ENCODE assay signal across 1 fruit fly cellular context in genomic region chr2L:10986138-10986537, dm6.
A peak's percentile ranks its signal among the peaks of the same experiment; 100 is the strongest.
TF ChIP-seq lines count a peak whose summit lies in the region.

No protein-coding gene starts in this region.

TF ChIP-seq in whole organism, embryonic, 481 proteins besides CTCF, POLR2A, EP300 and RAD21 (continued from another document and continues in another):
- TF ChIP-seq tup (GFP tag; optimal IDR thresholded peaks at IDR 0.05; lab: Kevin White, UChicago) (no peak), mld (GFP tag; IDR thresholded peaks at IDR 0.05; lab: Robert Waterston, UW; ENCODE audit: partially characterized antibody) (no peak), E2f1 (GFP tag; IDR thresholded peaks at IDR 0.05; lab: Robert Waterston, UW) (peak; percentile 39; the same call in 1 of the 2 replicates), Aef1 (GFP tag; IDR thresholded peaks at IDR 0.05; lab: Robert Waterston, UW) (no peak; the same call in 2 of the 3 replicates), Spps (tag; optimal IDR thresholded peaks at IDR 0.05; lab: Kevin White, UChicago) (peak; percentile 38), Med (GFP tag; lab: Kevin White, UChicago) (peak; percentile 75), Lhr (GFP tag; optimal IDR thresholded peaks at IDR 0.05; lab: Kevin White, UChicago) (no peak), CG18764 (GFP tag; optimal IDR thresholded peaks at IDR 0.05; lab: Kevin White, UChicago) (peak; percentile 39), CG17829 (tag; optimal IDR thresholded peaks at IDR 0.05; lab: Kevin White, UChicago) (peak; percentile 67), B-H2 (GFP tag; optimal IDR thresholded peaks at IDR 0.05; lab: Kevin White, UChicago) (no peak), hbn (GFP tag; IDR thresholded peaks at IDR 0.05; lab: Robert Waterston, UW; ENCODE audit: partially characterized antibody) (no peak), trem (tag; optimal IDR thresholded peaks at IDR 0.05; lab: Kevin White, UChicago) (peak; percentile 18), Atf-2 (GFP tag; optimal IDR thresholded peaks at IDR 0.05; lab: Kevin White, UChicago) (no peak), CG11696 (GFP tag; IDR thresholded peaks at IDR 0.05; lab: Robert Waterston, UW) (peak; percentile 68), CG1529 (GFP tag; optimal IDR thresholded peaks at IDR 0.05; lab: Kevin White, UChicago) (no peak), mam (GFP tag; optimal IDR thresholded peaks at IDR 0.05; lab: Kevin White, UChicago) (no peak), en (GFP tag; optimal IDR thresholded peaks at IDR 0.05; lab: Kevin White, UChicago) (no peak), Hr39 (optimal IDR thresholded peaks at IDR 0.05; lab: Kevin White, UChicago) (no peak), CG10654 (GFP tag; optimal IDR thresholded peaks at IDR 0.05; lab: Kevin White, UChicago) (no peak), z (GFP tag; IDR thresholded peaks at IDR 0.05; lab: Robert Waterston, UW) (peak; percentile 93), CG17361 (GFP tag; IDR thresholded peaks at IDR 0.05; lab: Robert Waterston, UW) (peak; percentile 59; the same call in 2 of the 3 replicates), slp2 (GFP tag; optimal IDR thresholded peaks at IDR 0.05; lab: Kevin White, UChicago) (no peak), CG43689 (GFP tag; IDR thresholded peaks at IDR 0.05; lab: Robert Waterston, UW) (no peak), CG4730 (GFP tag; IDR thresholded peaks at IDR 0.05; lab: Robert Waterston, UW) (0 out of 2 replicates have a peak, but pooled peaks have one; percentile 23), CG4360 (GFP tag; IDR thresholded peaks at IDR 0.05; lab: Robert Waterston, UW) (no peak), CG14710 (tag; optimal IDR thresholded peaks at IDR 0.05; lab: Kevin White, UChicago) (peak; percentile 47), sima (GFP tag; optimal IDR thresholded peaks at IDR 0.05; lab: Kevin White, UChicago) (no peak), gsb (GFP tag; IDR thresholded peaks at IDR 0.05; lab: Robert Waterston, UW) (no peak), CG11504 (tag; optimal IDR thresholded peaks at IDR 0.05; lab: Kevin White, UChicago) (no peak), CG12104 (GFP tag; optimal IDR thresholded peaks at IDR 0.05; lab: Kevin White, UChicago) (no peak), CG4424 (GFP tag; optimal IDR thresholded peaks at IDR 0.05; lab: Kevin White, UChicago) (peak; percentile 21), Fer3 (tag; optimal IDR thresholded peaks at IDR 0.05; lab: Kevin White, UChicago) (peak; percentile 42), CG5245 (GFP tag; optimal IDR thresholded peaks at IDR 0.05; lab: Kevin White, UChicago) (peak; percentile 70), da (GFP tag; optimal IDR thresholded peaks at IDR 0.05; lab: Kevin White, UChicago) (no peak), CG34224 (GFP tag; IDR thresholded peaks at IDR 0.05; lab: Robert Waterston, UW; ENCODE audit: partially characterized antibody) (no peak), Hey (tag; optimal IDR thresholded peaks at IDR 0.05; lab: Kevin White, UChicago) (no peak), cwo (GFP tag; optimal IDR thresholded peaks at IDR 0.05; lab: Kevin White, UChicago) (peak; percentile 75), CG14441 (GFP tag; IDR thresholded peaks at IDR 0.05; lab: Robert Waterston, UW) (peak; percentile 65), Six4 (GFP tag; optimal IDR thresholded peaks at IDR 0.05; lab: Kevin White, UChicago) (peak; percentile 12), otp (GFP tag; IDR thresholded peaks at IDR 0.05; lab: Robert Waterston, UW) (peak; percentile 67; the same call in 1 of the 3 replicates), Dip2 (GFP tag; IDR thresholded peaks at IDR 0.05; lab: Robert Waterston, UW) (peak; percentile 91), CG9932 (GFP tag; IDR thresholded peaks at IDR 0.05; lab: Robert Waterston, UW) (peak; percentile 58), C15 (GFP tag; IDR thresholded peaks at IDR 0.05; lab: Robert Waterston, UW) (no peak), Blimp-1 (GFP tag; optimal IDR thresholded peaks at IDR 0.05; lab: Kevin White, UChicago) (no peak), CG12071 (GFP tag; optimal IDR thresholded peaks at IDR 0.05; lab: Kevin White, UChicago) (no peak), Asciz (GFP tag; optimal IDR thresholded peaks at IDR 0.05; lab: Kevin White, UChicago) (peak; percentile 7), H15 (GFP tag; IDR thresholded peaks at IDR 0.05; lab: Robert Waterston, UW) (peak; percentile 56), CG30431 (GFP tag; optimal IDR thresholded peaks at IDR 0.05; lab: Kevin White, UChicago) (no peak), Atf6 (GFP tag; IDR thresholded peaks at IDR 0.05; lab: Robert Waterston, UW) (peak; percentile 26; the same call in 1 of the 2 replicates), CG1792 (GFP tag; optimal IDR thresholded peaks at IDR 0.05; lab: Kevin White, UChicago) (no peak), Max (GFP tag; optimal IDR thresholded peaks at IDR 0.05; lab: Kevin White, UChicago) (no peak), CG1602 (GFP tag; optimal IDR thresholded peaks at IDR 0.05; lab: Kevin White, UChicago) (peak; percentile 4), CG5953 (GFP tag; IDR thresholded peaks at IDR 0.05; lab: Robert Waterston, UW) (peak; percentile 47), Pdp1 (GFP tag; optimal IDR thresholded peaks at IDR 0.05; lab: Kevin White, UChicago) (peak in 1 of 2 experiments; percentile 19), ranshi (GFP tag; IDR thresholded peaks at IDR 0.05; lab: Robert Waterston, UW) (no peak), CG14050 (GFP tag; IDR thresholded peaks at IDR 0.05; lab: Robert Waterston, UW) (no peak), CG6683 (GFP tag; optimal IDR thresholded peaks at IDR 0.05; lab: Kevin White, UChicago) (no peak), Jarid2 (GFP tag; optimal IDR thresholded peaks at IDR 0.05; lab: Kevin White, UChicago) (no peak), gcm2 (GFP tag; optimal IDR thresholded peaks at IDR 0.05; lab: Kevin White, UChicago) (no peak), grn (GFP tag; optimal IDR thresholded peaks at IDR 0.05; lab: Kevin White, UChicago) (no peak), Oaz (GFP tag; IDR thresholded peaks at IDR 0.05; lab: Robert Waterston, UW) (no peak), Sox100B (GFP tag; optimal IDR thresholded peaks at IDR 0.05; lab: Kevin White, UChicago) (peak; percentile 38), CG10959 (GFP tag; IDR thresholded peaks at IDR 0.05; lab: Robert Waterston, UW) (no peak), rib (GFP tag; IDR thresholded peaks at IDR 0.05; lab: Robert Waterston, UW) (no peak), esg (GFP tag; conservative IDR thresholded peaks at IDR 0.05; lab: Robert Waterston, UW) (peak; percentile 39), Camta (GFP tag; optimal IDR thresholded peaks at IDR 0.05; lab: Kevin White, UChicago) (no peak), h (optimal IDR thresholded peaks at IDR 0.05; lab: Kevin White, UChicago) (no peak), gfzf (GFP tag; optimal IDR thresholded peaks at IDR 0.05; lab: Kevin White, UChicago) (no peak), Lpt (GFP tag; optimal IDR thresholded peaks at IDR 0.05; lab: Kevin White, UChicago) (no peak), chm (GFP tag; IDR thresholded peaks at IDR 0.05; lab: Robert Waterston, UW) (0 out of 2 replicates have a peak, but pooled peaks have one; percentile 9), CG11093 (GFP tag; IDR thresholded peaks at IDR 0.05; lab: Robert Waterston, UW) (no peak), dmrt11E (tag; optimal IDR thresholded peaks at IDR 0.05; lab: Kevin White, UChicago) (peak; percentile 34), phol (tag; optimal IDR thresholded peaks at IDR 0.05; lab: Kevin White, UChicago) (peak; percentile 54), Antp (GFP tag; optimal IDR thresholded peaks at IDR 0.05; lab: Kevin White, UChicago) (no peak), croc (GFP tag; conservative IDR thresholded peaks at IDR 0.05; lab: Robert Waterston, UW) (peak; percentile 58), Ets97D (GFP tag; optimal IDR thresholded peaks at IDR 0.05; lab: Kevin White, UChicago) (peak; percentile 16), ind (GFP tag; optimal IDR thresholded peaks at IDR 0.05; lab: Kevin White, UChicago) (peak; percentile 43), repo (GFP tag; optimal IDR thresholded peaks at IDR 0.05; lab: Kevin White, UChicago) (no peak), CG2202 (tag; optimal IDR thresholded peaks at IDR 0.05; lab: Kevin White, UChicago) (no peak), dysf (GFP tag; IDR thresholded peaks at IDR 0.05; lab: Robert Waterston, UW) (no peak), B-H1 (GFP tag; IDR thresholded peaks at IDR 0.05; lab: Robert Waterston, UW) (peak; percentile 34; the same call in 1 of the 3 replicates), Gug (GFP tag; IDR thresholded peaks at IDR 0.05; lab: Robert Waterston, UW) (no peak), sqz (GFP tag; optimal IDR thresholded peaks at IDR 0.05; lab: Kevin White, UChicago) (peak; percentile 76), Trl (optimal IDR thresholded peaks at IDR 0.05; lab: Kevin White, UChicago) (no peak), Trl (GFP tag; optimal IDR thresholded peaks at IDR 0.05; lab: Kevin White, UChicago) (peak; percentile 24), mirr (GFP tag; optimal IDR thresholded peaks at IDR 0.05; lab: Kevin White, UChicago) (no peak), CG2875 (GFP tag; optimal IDR thresholded peaks at IDR 0.05; lab: Kevin White, UChicago) (no peak), CG17359 (tag; optimal IDR thresholded peaks at IDR 0.05; lab: Kevin White, UChicago) (peak; percentile 61), sug (tag; optimal IDR thresholded peaks at IDR 0.05; lab: Kevin White, UChicago) (no peak), CG7357 (GFP tag; IDR thresholded peaks at IDR 0.05; lab: Robert Waterston, UW) (0 out of 3 replicates have a peak, but pooled peaks have one; percentile 43), CG18619 (GFP tag; optimal IDR thresholded peaks at IDR 0.05; lab: Kevin White, UChicago) (no peak), dati (GFP tag; IDR thresholded peaks at IDR 0.05; lab: Robert Waterston, UW) (no peak), CG4617 (GFP tag; optimal IDR thresholded peaks at IDR 0.05; lab: Kevin White, UChicago; ENCODE audit: borderline replicate concordance) (no peak), so (GFP tag; IDR thresholded peaks at IDR 0.05; lab: Robert Waterston, UW) (0 out of 3 replicates have a peak, but pooled peaks have one; percentile 62), onecut (GFP tag; IDR thresholded peaks at IDR 0.05; lab: Robert Waterston, UW) (peak; percentile 65), ash1 (GFP tag; optimal IDR thresholded peaks at IDR 0.05; lab: Kevin White, UChicago) (no peak), CG18262 (tag; optimal IDR thresholded peaks at IDR 0.05; lab: Kevin White, UChicago) (peak; percentile 69), sens (GFP tag; lab: Kevin White, UChicago) (peak; percentile 89), CG13894 (tag; optimal IDR thresholded peaks at IDR 0.05; lab: Kevin White, UChicago) (no peak), CG34376 (GFP tag; optimal IDR thresholded peaks at IDR 0.05; lab: Kevin White, UChicago) (no peak), bbx (GFP tag; IDR thresholded peaks at IDR 0.05; lab: Robert Waterston, UW; ENCODE audit: partially characterized antibody) (no peak), CG7963 (GFP tag; IDR thresholded peaks at IDR 0.05; lab: Robert Waterston, UW; ENCODE audit: partially characterized antibody) (no peak), ftz-f1 (GFP tag; optimal IDR thresholded peaks at IDR 0.05; lab: Kevin White, UChicago) (no peak), CG11085 (GFP tag; IDR thresholded peaks at IDR 0.05; lab: Robert Waterston, UW) (no peak), lmd (GFP tag; IDR thresholded peaks at IDR 0.05; lab: Robert Waterston, UW) (no peak), D (optimal IDR thresholded peaks at IDR 0.05; lab: Kevin White, UChicago) (no peak), D (GFP tag; optimal IDR thresholded peaks at IDR 0.05; lab: Kevin White, UChicago) (peak; percentile 40), CG42726 (GFP tag; IDR thresholded peaks at IDR 0.05; lab: Robert Waterston, UW; ENCODE audit: partially characterized antibody) (no peak), CG4282 (GFP tag; optimal IDR thresholded peaks at IDR 0.05; lab: Kevin White, UChicago) (no peak), pnt (GFP tag; optimal IDR thresholded peaks at IDR 0.05; lab: Kevin White, UChicago) (no peak), Fer1 (GFP tag; optimal IDR thresholded peaks at IDR 0.05; lab: Kevin White, UChicago) (peak; percentile 47), CG6254 (GFP tag; optimal IDR thresholded peaks at IDR 0.05; lab: Kevin White, UChicago) (peak; percentile 30), ken (GFP tag; IDR thresholded peaks at IDR 0.05; lab: Robert Waterston, UW) (no peak), CG13624 (GFP tag; optimal IDR thresholded peaks at IDR 0.05; lab: Kevin White, UChicago) (peak; percentile 3), tna (GFP tag; IDR thresholded peaks at IDR 0.05; lab: Robert Waterston, UW; ENCODE audit: partially characterized antibody) (no peak), ab (GFP tag; optimal IDR thresholded peaks at IDR 0.05; lab: Kevin White, UChicago) (no peak), pb (GFP tag; optimal IDR thresholded peaks at IDR 0.05; lab: Kevin White, UChicago) (no peak), amos (GFP tag; IDR thresholded peaks at IDR 0.05; lab: Robert Waterston, UW; ENCODE audit: partially characterized antibody) (no peak), tin (GFP tag; optimal IDR thresholded peaks at IDR 0.05; lab: Kevin White, UChicago) (peak; percentile 51), CG12744 (GFP tag; optimal IDR thresholded peaks at IDR 0.05; lab: Kevin White, UChicago) (no peak), CG16863 (GFP tag; optimal IDR thresholded peaks at IDR 0.05; lab: Kevin White, UChicago) (no peak), exex (tag; optimal IDR thresholded peaks at IDR 0.05; lab: Kevin White, UChicago) (no peak), nom (GFP tag; optimal IDR thresholded peaks at IDR 0.05; lab: Kevin White, UChicago) (no peak), scrt (GFP tag; optimal IDR thresholded peaks at IDR 0.05; lab: Kevin White, UChicago) (peak; percentile 6), lbe (GFP tag; optimal IDR thresholded peaks at IDR 0.05; lab: Kevin White, UChicago) (peak; percentile 17), CG10267 (tag; optimal IDR thresholded peaks at IDR 0.05; lab: Kevin White, UChicago) (peak; percentile 59), D19B (GFP tag; optimal IDR thresholded peaks at IDR 0.05; lab: Kevin White, UChicago) (no peak), gro (GFP tag; optimal IDR thresholded peaks at IDR 0.05; lab: Kevin White, UChicago) (no peak), knrl (GFP tag; IDR thresholded peaks at IDR 0.05; lab: Robert Waterston, UW; ENCODE audit: partially characterized antibody) (peak; percentile 19; the same call in 1 of the 3 replicates), Adf1 (GFP tag; IDR thresholded peaks at IDR 0.05; lab: Robert Waterston, UW) (no peak), CG9727 (GFP tag; optimal IDR thresholded peaks at IDR 0.05; lab: Kevin White, UChicago) (peak; percentile 46), ac (GFP tag; optimal IDR thresholded peaks at IDR 0.05; lab: Kevin White, UChicago) (no peak), CG10543 (GFP tag; optimal IDR thresholded peaks at IDR 0.05; lab: Kevin White, UChicago) (no peak), CG12391 (tag; optimal IDR thresholded peaks at IDR 0.05; lab: Kevin White, UChicago) (peak; percentile 7), unpg (GFP tag; optimal IDR thresholded peaks at IDR 0.05; lab: Kevin White, UChicago) (no peak)
